Worm (Caenorhabditis elegans) whole organism, young adult: Measurements from ENCODE around the gene K10D11.2.

Source experiments
- B0019.2 ChIP-seq: fragments of 200-800 bp; sonication (Bioruptor generic); conservative IDR thresholded peaks from 2 replicates; pipeline ENCODE4 v1.3.6; 2022; ENCODE audit warnings: missing genetic modification reagents, missing genetic modification characterization, missing compliant biosample characterization
- F33H1.4 ChIP-seq: fragments of 200-800 bp; sonication (Bioruptor generic); IDR thresholded peaks from 2 replicates; pipeline ENCODE4 v1.3.6; 2022; ENCODE audit warnings: missing genetic modification reagents, missing genetic modification characterization, missing compliant biosample characterization
- F37B4.10 ChIP-seq: fragments of 200-800 bp; sonication (Bioruptor generic); IDR thresholded peaks from 2 replicates; pipeline ENCODE4 v1.3.6; 2022; ENCODE audit warnings: missing genetic modification characterization, missing compliant biosample characterization
- F39B2.1 ChIP-seq: fragments of 200-800 bp; sonication (Bioruptor generic); IDR thresholded peaks from 2 replicates; pipeline ENCODE4 v1.3.6; 2022; ENCODE audit warnings: missing genetic modification reagents, missing genetic modification characterization, missing compliant biosample characterization
- F52B5.7 ChIP-seq: sonication (generic microtip); optimal IDR thresholded peaks from 2 replicates; lab custom pipeline; 2016; ENCODE audit warnings: mild to moderate bottlenecking, missing genetic modification characterization, missing compliant biosample characterization
- Y53F4B.3 ChIP-seq: fragments of 200-800 bp; sonication (Bioruptor generic); IDR thresholded peaks from 2 replicates; pipeline ENCODE4 v1.3.6; 2022; ENCODE audit warnings: missing genetic modification reagents, missing genetic modification characterization, missing compliant biosample characterization
- Y56A3A.18 ChIP-seq: fragments of 200-800 bp; sonication (Bioruptor generic); IDR thresholded peaks from 2 replicates; pipeline ENCODE4 v1.3.6; 2022; ENCODE audit warnings: missing genetic modification reagents, missing genetic modification characterization, missing compliant biosample characterization
- Y79H2A.3 ChIP-seq: fragments of 200-800 bp; sonication (Bioruptor generic); conservative IDR thresholded peaks from 2 replicates; pipeline ENCODE4 v1.3.6; 2022; ENCODE audit warnings: missing genetic modification reagents, missing genetic modification characterization, missing compliant biosample characterization
- Y95B8A.8 ChIP-seq: fragments of 200-800 bp; sonication (Bioruptor generic); IDR thresholded peaks from 2 replicates; pipeline ENCODE4 v1.3.6; 2022; ENCODE audit warnings: missing genetic modification reagents, missing genetic modification characterization, missing compliant biosample characterization
- ZK185.1 ChIP-seq: sonication (generic microtip); optimal IDR thresholded peaks from 2 replicates; lab custom pipeline; 2016; ENCODE audit warnings: mild to moderate bottlenecking, missing genetic modification characterization, missing compliant biosample characterization; ENCODE audit not compliant: poor library complexity, severe bottlenecking
- akir-1 ChIP-seq: fragments of 200-800 bp; sonication (Bioruptor generic); optimal IDR thresholded peaks from 2 replicates; lab custom pipeline; 2018; ENCODE audit warnings: mild to moderate bottlenecking, missing genetic modification characterization, moderate library complexity, missing compliant biosample characterization
- ama-1 ChIP-seq, 3 experiments: fragments of 150-350 bp in 1 of 3; sonication (generic microtip) in 2 of 3; optimal IDR thresholded peaks; 2 replicates each; lab custom pipeline; 2014 to 2018; ENCODE audit warnings: missing biosample characterization in 2 of 3, missing genetic modification characterization in 2 of 3, missing genetic modification reagents in 2 of 3
- athp-1 ChIP-seq: sonication (generic microtip); optimal IDR thresholded peaks from 2 replicates; lab custom pipeline; 2017; ENCODE audit warnings: mild to moderate bottlenecking, missing genetic modification characterization, missing compliant biosample characterization
- attf-3 ChIP-seq: fragments of 200-800 bp; sonication (Bioruptor generic); conservative IDR thresholded peaks from 2 replicates; pipeline ENCODE4 v1.3.6; 2022; ENCODE audit warnings: missing genetic modification reagents, missing genetic modification characterization, missing compliant biosample characterization
- attf-5 ChIP-seq: fragments of 200-800 bp; sonication (Bioruptor generic); optimal IDR thresholded peaks from 2 replicates; lab custom pipeline; 2018; ENCODE audit warnings: mild to moderate bottlenecking, missing genetic modification characterization, missing compliant biosample characterization
- ceh-27 ChIP-seq: fragments of 200-800 bp; sonication (Bioruptor generic); optimal IDR thresholded peaks from 2 replicates; lab custom pipeline; 2018; ENCODE audit warnings: mild to moderate bottlenecking, missing genetic modification characterization, moderate library complexity, missing compliant biosample characterization
- die-1 ChIP-seq: sonication (generic microtip); optimal IDR thresholded peaks from 2 replicates; lab custom pipeline; 2016; ENCODE audit warnings: missing genotype, mild to moderate bottlenecking, missing genetic modification characterization, missing compliant biosample characterization
- efl-1 ChIP-seq: fragments of 150-350 bp; optimal IDR thresholded peaks from 2 replicates; lab custom pipeline; 2014; ENCODE audit warnings: missing biosample characterization, missing genetic modification reagents, missing genetic modification characterization
- egl-44 ChIP-seq: fragments of 200-800 bp; sonication (Bioruptor generic); IDR thresholded peaks from 2 replicates; pipeline ENCODE4 v1.3.6; 2022; ENCODE audit warnings: missing genetic modification reagents, missing genetic modification characterization, missing compliant biosample characterization
- gei-17 ChIP-seq: fragments of 200-800 bp; sonication (Bioruptor generic); optimal IDR thresholded peaks from 2 replicates; lab custom pipeline; 2018; ENCODE audit warnings: mild to moderate bottlenecking, missing genetic modification characterization, missing compliant biosample characterization
- hmg-1.2 ChIP-seq: fragments of 200-800 bp; sonication (Bioruptor generic); IDR thresholded peaks from 2 replicates; pipeline ENCODE4 v1.3.6; 2022; ENCODE audit warnings: missing genetic modification reagents, missing genetic modification characterization, missing compliant biosample characterization
- lag-1 ChIP-seq: fragments of 200-800 bp; sonication (Bioruptor generic); IDR thresholded peaks from 2 replicates; pipeline ENCODE4 v1.3.6; 2022; ENCODE audit warnings: missing genetic modification reagents, missing genetic modification characterization, missing compliant biosample characterization
- lin-54 ChIP-seq: fragments of 200-800 bp; sonication (Bioruptor generic); optimal IDR thresholded peaks from 2 replicates; lab custom pipeline; 2018; ENCODE audit warnings: mild to moderate bottlenecking, missing genetic modification characterization, missing compliant biosample characterization
- lsy-27 ChIP-seq: sonication (generic microtip); optimal IDR thresholded peaks from 2 replicates; lab custom pipeline; 2017; ENCODE audit warnings: missing genetic modification characterization, mild to moderate bottlenecking, missing compliant biosample characterization, antibody characterized with exemption, missing genotype, borderline replicate concordance; ENCODE audit not compliant: insufficient read depth
- mel-28 ChIP-seq: sonication (generic microtip); optimal IDR thresholded peaks from 2 replicates; lab custom pipeline; 2016; ENCODE audit warnings: borderline replicate concordance, mild to moderate bottlenecking, missing genetic modification characterization, missing compliant biosample characterization
- nhr-120 ChIP-seq: fragments of 200-800 bp; sonication (Bioruptor generic); IDR thresholded peaks from 2 replicates; pipeline ENCODE4 v1.3.6; 2022; ENCODE audit warnings: missing genetic modification characterization, missing compliant biosample characterization
- nhr-80 ChIP-seq: sonication (generic microtip); optimal IDR thresholded peaks from 2 replicates; lab custom pipeline; 2016; ENCODE audit warnings: missing genetic modification characterization, missing compliant biosample characterization
- rcor-1 ChIP-seq: fragments of 200-800 bp; sonication (Bioruptor generic); IDR thresholded peaks from 2 replicates; pipeline ENCODE4 v1.3.6; 2022; ENCODE audit warnings: missing genetic modification reagents, missing genetic modification characterization, missing compliant biosample characterization
- rpc-1 ChIP-seq, 2 experiments: fragments of 150-350 bp in 1 of 2; sonication (generic microtip) in 1 of 2; optimal IDR thresholded peaks; 2 replicates each; lab custom pipeline; 2014 to 2018; ENCODE audit warnings: missing biosample characterization in 1 of 2, missing genetic modification characterization in 1 of 2, missing genetic modification reagents in 1 of 2, missing genotype in 1 of 2
- snpc-3.4 ChIP-seq: sonication (generic microtip); optimal IDR thresholded peaks from 2 replicates; lab custom pipeline; 2017; ENCODE audit warnings: missing genetic modification characterization, mild to moderate bottlenecking, missing compliant biosample characterization, antibody characterized with exemption, moderate library complexity, missing genotype, missing genetic modification reagents
- snpc-4 ChIP-seq, 5 experiments: fragments of 150-350 bp in 1 of 5; sonication (generic microtip) in 4 of 5; optimal IDR thresholded peaks; 2 replicates each; lab custom pipeline; 2014 to 2018; ENCODE audit warnings: missing genetic modification characterization in 5 of 5, missing biosample characterization in 3 of 5, antibody characterized with exemption in 2 of 5, mild to moderate bottlenecking in 2 of 5, missing compliant biosample characterization in 2 of 5, missing genotype in 2 of 5, moderate library complexity in 2 of 5, missing genetic modification reagents in 1 of 5
- tlf-1 ChIP-seq: fragments of 200-800 bp; sonication (Bioruptor generic); optimal IDR thresholded peaks from 2 replicates; lab custom pipeline; 2018; ENCODE audit warnings: mild to moderate bottlenecking, missing genetic modification characterization, missing compliant biosample characterization
- unc-130 ChIP-seq: sonication (generic microtip); optimal IDR thresholded peaks from 2 replicates; lab custom pipeline; 2016; ENCODE audit warnings: missing genetic modification reagents, missing genetic modification characterization, missing compliant biosample characterization
- zfh-2 ChIP-seq: fragments of 200-800 bp; sonication (Bioruptor generic); conservative IDR thresholded peaks from 2 replicates; pipeline ENCODE4 v1.3.6; 2022; ENCODE audit warnings: missing genetic modification reagents, missing genetic modification characterization, missing compliant biosample characterization
- ztf-26 ChIP-seq: sonication (generic microtip); optimal IDR thresholded peaks from 2 replicates; lab custom pipeline; 2017; ENCODE audit warnings: missing genetic modification characterization, missing compliant biosample characterization
- ztf-3 ChIP-seq: fragments of 200-800 bp; sonication (Bioruptor generic); optimal IDR thresholded peaks from 2 replicates; lab custom pipeline; 2018; ENCODE audit warnings: mild to moderate bottlenecking, missing genetic modification characterization, missing compliant biosample characterization

K10D11.2 gene

ce11 chrIV:12977650-12978049, 1.1 kb upstream of the K10D11.2 start:
- TF ChIP-seq ceh-27 (no peak), tlf-1 (GFP tag; lab: Kevin White, UChicago) (no peak), athp-1 (no peak), gei-17 (GFP tag; lab: Kevin White, UChicago) (no peak), lin-54 (GFP tag; lab: Kevin White, UChicago) (no peak), efl-1 (GFP tag; lab: Kevin White, UChicago) (no peak), attf-5 (no peak), ama-1 (optimal IDR thresholded peaks at IDR 0.05; lab: Kevin White, UChicago) (no peak), ama-1 (GFP tag; optimal IDR thresholded peaks at IDR 0.05; lab: Kevin White, UChicago) (no peak), hmg-1.2 (GFP tag; lab: Robert Waterston, UW) (no peak), F39B2.1 (GFP tag; lab: Robert Waterston, UW) (no peak), attf-3 (no peak), F52B5.7 (tag; lab: Kevin White, UChicago) (no peak), rcor-1 (GFP tag; lab: Robert Waterston, UW) (no peak), snpc-3.4 (tag; lab: Kevin White, UChicago) (no peak), unc-130 (GFP tag; lab: Kevin White, UChicago) (no peak), zfh-2 (GFP tag; lab: Robert Waterston, UW) (no peak), Y56A3A.18 (GFP tag; lab: Robert Waterston, UW) (no peak)

ce11 chrIV:12985961-12986360, 7.2 kb downstream of the K10D11.2 start, which contains the start of gene K10D11.3:
Gene K10D11.3, minus strand, starts transcription at chrIV:12986134.
- TF ChIP-seq Y53F4B.3 (GFP tag; lab: Robert Waterston, UW) (no peak), nhr-80 (peak; percentile 11)

- TF ChIP-seq nhr-80 (peak; percentile 22), snpc-4 (GFP tag; optimal IDR thresholded peaks at IDR 0.05; lab: Kevin White, UChicago) (no peak), snpc-4 (tag; optimal IDR thresholded peaks at IDR 0.05; lab: Kevin White, UChicago) (peak in 1 of 4 experiments; percentile 42), B0019.2 (GFP tag; lab: Robert Waterston, UW) (no peak), F33H1.4 (GFP tag; lab: Robert Waterston, UW) (no peak), ztf-3 (no peak)
Observed at ce11 chrIV:12989355-12989754, 10.6 kb downstream of the K10D11.2 start, which contains the start of gene K10D11.6. Gene K10D11.6, minus strand, starts transcription at chrIV:12989455.

- TF ChIP-seq die-1 (tag; lab: Kevin White, UChicago) (no peak), ZK185.1 (tag; lab: Kevin White, UChicago) (no peak), ztf-26 (tag; lab: Kevin White, UChicago) (no peak), akir-1 (GFP tag; lab: Kevin White, UChicago) (no peak), rpc-1 (optimal IDR thresholded peaks at IDR 0.05; lab: Kevin White, UChicago) (no peak), rpc-1 (tag; optimal IDR thresholded peaks at IDR 0.05; lab: Kevin White, UChicago) (no peak), Y79H2A.3 (GFP tag; lab: Robert Waterston, UW) (no peak), mel-28 (tag; lab: Kevin White, UChicago) (no peak), lag-1 (GFP tag; lab: Robert Waterston, UW) (no peak), F37B4.10 (GFP tag; lab: Robert Waterston, UW) (no peak), nhr-120 (GFP tag; lab: Robert Waterston, UW) (no peak), Y95B8A.8 (GFP tag; lab: Robert Waterston, UW) (no peak), lsy-27 (tag; lab: Kevin White, UChicago) (no peak), egl-44 (no peak)
Observed at ce11 chrIV:12990638-12991037, 11.9 kb downstream of the K10D11.2 start.
